Worm (Caenorhabditis elegans) whole organism, late embryonic: ENCODE measurements around the gene acs-5.
A peak's percentile ranks its signal among the peaks of the same experiment; 100 is the strongest.

Experiments
- C08G9.2 ChIP-seq: sonication (generic microtip); optimal IDR thresholded peaks from 2 replicates; lab custom pipeline; 2016; ENCODE audit warnings: mild to moderate bottlenecking, missing genetic modification characterization, moderate library complexity, missing compliant biosample characterization
- K02D7.2 ChIP-seq: sonication (generic microtip); optimal IDR thresholded peaks from 2 replicates; lab custom pipeline; 2017; ENCODE audit warnings: mild to moderate bottlenecking, missing genetic modification characterization, missing compliant biosample characterization
- Y22D7AL.16 ChIP-seq: sonication (generic microtip); optimal IDR thresholded peaks from 2 replicates; lab custom pipeline; 2016; ENCODE audit warnings: missing genetic modification characterization, missing compliant biosample characterization
- ama-1 ChIP-seq: fragments of 150-350 bp; optimal IDR thresholded peaks from 2 replicates; lab custom pipeline; 2014
- ceh-18 ChIP-seq: sonication (generic microtip); optimal IDR thresholded peaks from 2 replicates; lab custom pipeline; 2016; ENCODE audit warnings: missing genetic modification characterization, missing compliant biosample characterization
- ceh-2 ChIP-seq: sonication (generic microtip); optimal IDR thresholded peaks from 2 replicates; lab custom pipeline; 2016; ENCODE audit warnings: missing genotype, missing genetic modification characterization, missing compliant biosample characterization
- ceh-22 ChIP-seq: sonication (generic microtip); optimal IDR thresholded peaks from 2 replicates; lab custom pipeline; 2017; ENCODE audit warnings: missing biosample characterization, missing genetic modification characterization
- ceh-31 ChIP-seq: sonication (generic microtip); optimal IDR thresholded peaks from 2 replicates; lab custom pipeline; 2016; ENCODE audit warnings: missing genetic modification characterization, missing compliant biosample characterization
- ceh-45 ChIP-seq: fragments of 200-800 bp; sonication (Bioruptor generic); IDR thresholded peaks from 2 replicates; pipeline ENCODE4 v1.3.6; 2022; ENCODE audit warnings: missing genetic modification reagents, missing genetic modification characterization, missing compliant biosample characterization
- ceh-6 ChIP-seq: fragments of 200-800 bp; sonication (Bioruptor generic); optimal IDR thresholded peaks from 2 replicates; lab custom pipeline; 2018; ENCODE audit warnings: mild to moderate bottlenecking, missing genetic modification characterization, missing compliant biosample characterization
- ceh-9 ChIP-seq: sonication (generic microtip); optimal IDR thresholded peaks from 2 replicates; lab custom pipeline; 2016; ENCODE audit warnings: mild to moderate bottlenecking, missing genetic modification characterization, inconsistent platforms, missing compliant biosample characterization
- che-1 ChIP-seq: sonication (generic microtip); optimal IDR thresholded peaks from 2 replicates; lab custom pipeline; 2016; ENCODE audit warnings: mild to moderate bottlenecking, missing genetic modification characterization, missing compliant biosample characterization
- dmd-4 ChIP-seq: sonication (generic microtip); optimal IDR thresholded peaks from 2 replicates; lab custom pipeline; 2016; ENCODE audit warnings: borderline replicate concordance, missing genetic modification characterization, missing compliant biosample characterization
- dve-1 ChIP-seq: sonication (generic microtip); optimal IDR thresholded peaks from 2 replicates; lab custom pipeline; 2017; ENCODE audit warnings: antibody characterized with exemption, mild to moderate bottlenecking, missing genetic modification characterization, missing compliant biosample characterization
- elt-2 ChIP-seq: sonication (generic microtip); optimal IDR thresholded peaks from 2 replicates; lab custom pipeline; 2016; ENCODE audit warnings: missing genetic modification reagents, missing genetic modification characterization, missing compliant biosample characterization
- elt-4 ChIP-seq: sonication (generic microtip); optimal IDR thresholded peaks from 2 replicates; lab custom pipeline; 2016; ENCODE audit warnings: missing genetic modification characterization, missing compliant biosample characterization
- fax-1 ChIP-seq: sonication (generic microtip); optimal IDR thresholded peaks from 2 replicates; lab custom pipeline; 2016; ENCODE audit warnings: missing genotype, missing genetic modification characterization, missing compliant biosample characterization
- fkh-6 ChIP-seq: sonication (generic microtip); optimal IDR thresholded peaks from 2 replicates; lab custom pipeline; 2016; ENCODE audit warnings: missing genetic modification characterization, missing compliant biosample characterization
- hlh-13 ChIP-seq: fragments of 200-800 bp; sonication (Bioruptor generic); optimal IDR thresholded peaks from 2 replicates; lab custom pipeline; 2018; ENCODE audit warnings: mild to moderate bottlenecking, missing genetic modification characterization, missing compliant biosample characterization
- hlh-8 ChIP-seq: sonication (generic microtip); optimal IDR thresholded peaks from 2 replicates; lab custom pipeline; 2016; ENCODE audit warnings: missing genotype, missing genetic modification characterization, missing compliant biosample characterization
- lim-6 ChIP-seq: sonication (generic microtip); optimal IDR thresholded peaks from 2 replicates; lab custom pipeline; 2016; ENCODE audit warnings: missing genetic modification characterization, missing compliant biosample characterization
- lin-11 ChIP-seq: fragments of 200-800 bp; sonication (Bioruptor generic); optimal IDR thresholded peaks from 2 replicates; lab custom pipeline; 2018; ENCODE audit warnings: mild to moderate bottlenecking, missing genetic modification characterization, missing compliant biosample characterization
- madf-2 ChIP-seq: sonication (generic microtip); optimal IDR thresholded peaks from 2 replicates; lab custom pipeline; 2017; ENCODE audit warnings: missing genetic modification characterization, missing compliant biosample characterization
- mec-3 ChIP-seq: sonication (generic microtip); optimal IDR thresholded peaks from 2 replicates; lab custom pipeline; 2016; ENCODE audit warnings: borderline replicate concordance, missing genetic modification characterization, missing compliant biosample characterization
- nfya-1 ChIP-seq: sonication (generic microtip); optimal IDR thresholded peaks from 2 replicates; lab custom pipeline; 2017; ENCODE audit warnings: missing genetic modification characterization, mild to moderate bottlenecking, missing compliant biosample characterization, antibody characterized with exemption, moderate library complexity
- npax-4 ChIP-seq: sonication (generic microtip); optimal IDR thresholded peaks from 2 replicates; lab custom pipeline; 2016; ENCODE audit warnings: missing genetic modification characterization, missing compliant biosample characterization
- pat-9 ChIP-seq: fragments of 200-800 bp; sonication (Bioruptor generic); optimal IDR thresholded peaks from 2 replicates; lab custom pipeline; 2018; ENCODE audit warnings: mild to moderate bottlenecking, missing genetic modification characterization, moderate library complexity, missing compliant biosample characterization
- pax-1 ChIP-seq: fragments of 150-350 bp; optimal IDR thresholded peaks from 2 replicates; lab custom pipeline; 2014; ENCODE audit warnings: missing biosample characterization, missing genetic modification characterization
- pha-4 ChIP-seq: fragments of 150-350 bp; optimal IDR thresholded peaks from 2 replicates; lab custom pipeline; 2018; ENCODE audit warnings: missing biosample characterization, missing genetic modification reagents, missing genetic modification characterization
- pqm-1 ChIP-seq: sonication (generic microtip); optimal IDR thresholded peaks from 2 replicates; lab custom pipeline; 2016; ENCODE audit warnings: missing genetic modification characterization, missing compliant biosample characterization
- pros-1 ChIP-seq: fragments of 150-350 bp; optimal IDR thresholded peaks from 2 replicates; lab custom pipeline; 2014; ENCODE audit warnings: missing biosample characterization, missing genetic modification reagents, missing genetic modification characterization
- sdc-2 ChIP-seq: sonication (generic microtip); optimal IDR thresholded peaks from 2 replicates; lab custom pipeline; 2016; ENCODE audit warnings: missing genotype, missing genetic modification characterization, missing compliant biosample characterization
- syd-9 ChIP-seq: sonication (generic microtip); optimal IDR thresholded peaks from 2 replicates; lab custom pipeline; 2016; ENCODE audit warnings: mild to moderate bottlenecking, missing genetic modification characterization, moderate library complexity, missing compliant biosample characterization
- tbx-2 ChIP-seq: sonication (generic microtip); optimal IDR thresholded peaks from 2 replicates; lab custom pipeline; 2016; ENCODE audit warnings: missing genetic modification characterization, missing compliant biosample characterization
- unc-3 ChIP-seq, 2 experiments: fragments of 200-800 bp in 1 of 2; sonication (Bioruptor generic) in 1 of 2; sonication (generic microtip) in 1 of 2; conservative IDR thresholded peaks in 1 of 2; optimal IDR thresholded peaks in 1 of 2; 2 replicates each; pipeline versions ENCODE4 v1.3.6 to Lab custom; 2016 to 2022; ENCODE audit warnings: missing compliant biosample characterization in 2 of 2, missing genetic modification characterization in 2 of 2, missing genetic modification reagents in 1 of 2
- unc-42 ChIP-seq: sonication (generic microtip); optimal IDR thresholded peaks from 2 replicates; lab custom pipeline; 2016; ENCODE audit warnings: missing genotype, missing genetic modification characterization, missing compliant biosample characterization

acs-5 gene

ce11 chrIII:13534704-13535103 lies 8.6 kb downstream of the acs-5 start:
- TF ChIP-seq ama-1 (lab: Kevin White, UChicago), result no peak
- no peak for TF ChIP-seq fax-1 (tag; lab: Kevin White, UChicago)
- TF ChIP-seq pqm-1 (tag; lab: Kevin White, UChicago), result no peak
- no peak for TF ChIP-seq ceh-2 (tag; lab: Kevin White, UChicago)
- TF ChIP-seq pros-1, result no peak
- TF ChIP-seq, all 69 proteins: peak for 0

ce11 chrIII:13530838-13531237 lies 12.5 kb downstream of the acs-5 start:
- TF ChIP-seq unc-3 (GFP tag; conservative IDR thresholded peaks at IDR 0.05; lab: Robert Waterston, UW) (no peak), unc-3 (tag; optimal IDR thresholded peaks at IDR 0.05; lab: Kevin White, UChicago) (no peak), elt-2 (no peak), ceh-45 (GFP tag; lab: Robert Waterston, UW) (no peak), lim-6 (tag; lab: Kevin White, UChicago) (no peak), elt-4 (no peak), fkh-6 (tag; lab: Kevin White, UChicago) (no peak), syd-9 (tag; lab: Kevin White, UChicago) (no peak), ceh-6 (GFP tag; lab: Kevin White, UChicago) (no peak), hlh-8 (tag; lab: Kevin White, UChicago) (no peak), dve-1 (tag; lab: Kevin White, UChicago) (no peak), ceh-9 (tag; lab: Kevin White, UChicago) (no peak), pros-1 (no peak), npax-4 (tag; lab: Kevin White, UChicago) (no peak), che-1 (no peak), ceh-31 (tag; lab: Kevin White, UChicago) (no peak), nfya-1 (tag; lab: Kevin White, UChicago) (no peak), Y22D7AL.16 (no peak), ceh-2 (tag; lab: Kevin White, UChicago) (no peak), K02D7.2 (tag; lab: Kevin White, UChicago) (no peak)

DNA sequence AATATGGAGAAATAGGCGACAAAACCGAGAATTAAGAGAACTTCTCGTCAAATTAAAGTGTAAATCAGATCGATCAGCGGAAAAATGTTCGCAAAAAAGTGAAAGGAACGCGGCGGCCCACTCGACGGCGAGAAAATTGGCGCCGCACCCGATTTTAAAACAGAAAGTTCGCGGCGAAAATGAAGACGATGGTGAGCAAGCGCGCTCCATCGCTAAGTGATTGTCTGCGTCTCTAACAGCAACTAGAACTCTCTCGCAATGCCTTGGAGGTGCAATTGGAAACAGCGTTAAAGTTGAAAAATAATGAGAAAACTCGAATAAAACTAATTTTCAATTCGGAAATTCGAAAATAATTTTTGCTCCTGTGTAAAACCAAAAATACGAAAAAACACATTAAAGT lies 13.3 kb downstream of the acs-5 start:
- TF ChIP-seq pax-1 (tag; lab: Kevin White, UChicago) (no peak), fax-1 (tag; lab: Kevin White, UChicago) (no peak), nfya-1 (tag; lab: Kevin White, UChicago) (peak; percentile 26), pha-4 (tag; lab: Kevin White, UChicago) (no peak), unc-42 (peak; percentile 21), mec-3 (tag; lab: Kevin White, UChicago) (no peak), pat-9 (tag; lab: Kevin White, UChicago) (no peak), elt-2 (no peak), unc-3 (GFP tag; conservative IDR thresholded peaks at IDR 0.05; lab: Robert Waterston, UW) (no peak), unc-3 (tag; optimal IDR thresholded peaks at IDR 0.05; lab: Kevin White, UChicago) (no peak), hlh-13 (GFP tag; lab: Kevin White, UChicago) (no peak), sdc-2 (tag; lab: Kevin White, UChicago) (no peak), tbx-2 (tag; lab: Kevin White, UChicago) (peak; percentile 13), lin-11 (no peak), fkh-6 (tag; lab: Kevin White, UChicago) (no peak), pqm-1 (tag; lab: Kevin White, UChicago) (no peak), ceh-22 (no peak), C08G9.2 (tag; lab: Kevin White, UChicago) (no peak), ceh-18 (no peak), dmd-4 (tag; lab: Kevin White, UChicago) (no peak), ceh-9 (tag; lab: Kevin White, UChicago) (no peak), ceh-31 (tag; lab: Kevin White, UChicago) (peak; percentile 20), ama-1 (lab: Kevin White, UChicago) (no peak), madf-2 (tag; lab: Kevin White, UChicago) (no peak)
